Worm (Caenorhabditis elegans) whole organism, early embryonic: ENCODE measurements around the gene sri-60.

Source experiments
- B0310.2 ChIP-seq: sonication (generic microtip); optimal IDR thresholded peaks from 2 replicates; lab custom pipeline; 2016; ENCODE audit warnings: mild to moderate bottlenecking, missing genetic modification characterization, missing compliant biosample characterization
- F13C5.2 ChIP-seq: sonication (generic microtip); optimal IDR thresholded peaks from 2 replicates; lab custom pipeline; 2017; ENCODE audit warnings: mild to moderate bottlenecking, missing genetic modification characterization, inconsistent platforms, missing compliant biosample characterization
- aly-1 ChIP-seq: sonication (generic microtip); optimal IDR thresholded peaks from 2 replicates; lab custom pipeline; 2016; ENCODE audit warnings: missing genetic modification characterization, missing compliant biosample characterization
- ama-1 ChIP-seq: fragments of 150-350 bp; optimal IDR thresholded peaks from 2 replicates; lab custom pipeline; 2014
- ceh-13 ChIP-seq: fragments of 200-800 bp; sonication (Bioruptor generic); optimal IDR thresholded peaks from 2 replicates; lab custom pipeline; 2018; ENCODE audit warnings: mild to moderate bottlenecking, missing genetic modification characterization, missing compliant biosample characterization
- ceh-36 ChIP-seq: sonication (generic microtip); optimal IDR thresholded peaks from 2 replicates; lab custom pipeline; 2016; ENCODE audit warnings: missing genetic modification characterization, inconsistent platforms, missing compliant biosample characterization
- ets-7 ChIP-seq: sonication (generic microtip); optimal IDR thresholded peaks from 2 replicates; lab custom pipeline; 2016; ENCODE audit warnings: missing genotype, missing genetic modification characterization, missing compliant biosample characterization
- flt-1 ChIP-seq: fragments of 200-800 bp; sonication (Bioruptor generic); IDR thresholded peaks from 2 replicates; pipeline ENCODE4 v1.3.6; 2022; ENCODE audit warnings: missing genetic modification characterization, missing compliant biosample characterization
- hmbx-1 ChIP-seq: sonication (generic microtip); optimal IDR thresholded peaks from 2 replicates; lab custom pipeline; 2016; ENCODE audit warnings: mild to moderate bottlenecking, missing genetic modification characterization, missing compliant biosample characterization
- hmg-4 ChIP-seq: fragments of 200-800 bp; sonication (Bioruptor generic); optimal IDR thresholded peaks from 2 replicates; lab custom pipeline; 2018; ENCODE audit warnings: mild to moderate bottlenecking, missing genetic modification characterization, missing compliant biosample characterization
- hnd-1 ChIP-seq: sonication (generic microtip); optimal IDR thresholded peaks from 2 replicates; lab custom pipeline; 2016; ENCODE audit warnings: missing genetic modification characterization, missing compliant biosample characterization
- pes-1 ChIP-seq: fragments of 200-800 bp; sonication (Bioruptor generic); IDR thresholded peaks from 2 replicates; pipeline ENCODE4 v1.3.6; 2022; ENCODE audit warnings: missing genetic modification reagents, missing genetic modification characterization, missing compliant biosample characterization
- scrt-1 ChIP-seq: fragments of 200-800 bp; sonication (Bioruptor generic); IDR thresholded peaks from 2 replicates; pipeline ENCODE4 v1.3.6; 2022; ENCODE audit warnings: missing genetic modification characterization, missing compliant biosample characterization
- sea-1 ChIP-seq: fragments of 200-800 bp; sonication (Bioruptor generic); conservative IDR thresholded peaks from 2 replicates; pipeline ENCODE4 v1.3.6; 2022; ENCODE audit warnings: missing genetic modification characterization, missing compliant biosample characterization
- tbx-11 ChIP-seq: fragments of 200-800 bp; sonication (Bioruptor generic); IDR thresholded peaks from 2 replicates; pipeline ENCODE4 v1.3.6; 2022; ENCODE audit warnings: missing genetic modification characterization, missing compliant biosample characterization
- tbx-37 ChIP-seq: fragments of 200-800 bp; sonication (Bioruptor generic); conservative IDR thresholded peaks from 2 replicates; pipeline ENCODE4 v1.3.6; 2022; ENCODE audit warnings: missing genetic modification reagents, missing genetic modification characterization, missing compliant biosample characterization
- tra-4 ChIP-seq: sonication (generic microtip); optimal IDR thresholded peaks from 2 replicates; lab custom pipeline; 2017; ENCODE audit warnings: missing genetic modification characterization, missing compliant biosample characterization

The sri-60 gene

ce11 chrII:2725561-2725960, 22.9 kb upstream of the sri-60 start, which contains the start of the genes T05A8.11 and nep-2:
T05A8.11 (minus strand) TSS chrII:2725661.
nep-2 (minus strand) TSS chrII:2725752.
- TF ChIP-seq hmbx-1 (tag; lab: Kevin White, UChicago): no peak
- TF ChIP-seq tbx-11: no peak
- no peak for TF ChIP-seq ceh-36 (tag; lab: Kevin White, UChicago)

ce11 chrII:2721992-2722391, 19.3 kb upstream of the sri-60 start:
- no peak for TF ChIP-seq sea-1 (GFP tag; lab: Robert Waterston, UW)
- TF ChIP-seq pes-1 (GFP tag; lab: Robert Waterston, UW): no peak
- TF ChIP-seq hmg-4 (GFP tag; lab: Kevin White, UChicago): no peak
- no peak for TF ChIP-seq ets-7 (tag; lab: Kevin White, UChicago)
- no peak for TF ChIP-seq tra-4
- no peak for TF ChIP-seq tbx-11
- TF ChIP-seq scrt-1 (GFP tag; lab: Robert Waterston, UW): no peak

DNA sequence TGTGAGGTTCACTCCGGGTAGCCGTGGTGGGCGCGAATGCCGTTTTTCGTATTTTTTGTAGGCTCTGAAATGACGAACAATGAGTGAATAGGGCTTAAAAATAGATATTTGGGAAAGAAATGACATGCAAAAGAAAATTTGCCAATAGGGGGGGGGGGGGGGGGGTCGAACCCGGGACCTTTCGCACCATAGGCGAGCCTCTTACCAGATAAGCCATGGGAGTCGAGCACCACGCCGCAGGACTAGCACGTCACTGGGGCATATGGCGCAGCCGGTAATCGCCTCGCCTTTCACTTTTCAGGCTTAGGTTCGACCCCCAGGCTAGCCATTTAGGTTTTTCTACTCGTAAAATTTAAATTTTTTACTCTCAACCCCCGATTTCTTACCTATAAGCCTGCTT, 16.6 kb upstream of the sri-60 start:
- no peak for TF ChIP-seq tbx-37 (GFP tag; lab: Robert Waterston, UW)
- no peak for TF ChIP-seq hmg-4 (GFP tag; lab: Kevin White, UChicago)
- TF ChIP-seq scrt-1 (GFP tag; lab: Robert Waterston, UW): no peak
- TF ChIP-seq ama-1 (lab: Kevin White, UChicago): no peak
- TF ChIP-seq hmbx-1 (tag; lab: Kevin White, UChicago): no peak
- TF ChIP-seq F13C5.2: no peak
- no peak for TF ChIP-seq tbx-11
- no peak for TF ChIP-seq ceh-36 (tag; lab: Kevin White, UChicago)
- TF ChIP-seq B0310.2 (tag; lab: Kevin White, UChicago): no peak

- TF ChIP-seq tbx-11: no peak
- TF ChIP-seq ets-7 (tag; lab: Kevin White, UChicago): no peak
- no peak for TF ChIP-seq sea-1 (GFP tag; lab: Robert Waterston, UW)
- no peak for TF ChIP-seq ceh-36 (tag; lab: Kevin White, UChicago)
- no peak for TF ChIP-seq hmg-4 (GFP tag; lab: Kevin White, UChicago)
- TF ChIP-seq ama-1 (lab: Kevin White, UChicago): no peak
- no peak for TF ChIP-seq tra-4
- TF ChIP-seq aly-1 (tag; lab: Kevin White, UChicago): no peak
- no peak for TF ChIP-seq scrt-1 (GFP tag; lab: Robert Waterston, UW)
- no peak for TF ChIP-seq pes-1 (GFP tag; lab: Robert Waterston, UW)
- TF ChIP-seq flt-1: no peak
- no peak for TF ChIP-seq tbx-37 (GFP tag; lab: Robert Waterston, UW)
- no peak for TF ChIP-seq hmbx-1 (tag; lab: Kevin White, UChicago)
Measured at ce11 chrII:2717335-2717734, 14.7 kb upstream of the sri-60 start, which contains the start of gene T05A8.3. T05A8.3 (minus strand) TSS chrII:2717435.

- no peak for TF ChIP-seq aly-1 (tag; lab: Kevin White, UChicago)
- no peak for TF ChIP-seq hnd-1 (tag; lab: Kevin White, UChicago)
- no peak for TF ChIP-seq pes-1 (GFP tag; lab: Robert Waterston, UW)
- TF ChIP-seq ets-7 (tag; lab: Kevin White, UChicago): no peak
- no peak for TF ChIP-seq B0310.2 (tag; lab: Kevin White, UChicago)
- TF ChIP-seq flt-1: no peak
- TF ChIP-seq sea-1 (GFP tag; lab: Robert Waterston, UW): no peak
- TF ChIP-seq tra-4: no peak
- TF ChIP-seq ceh-36 (tag; lab: Kevin White, UChicago): no peak
- TF ChIP-seq tbx-37 (GFP tag; lab: Robert Waterston, UW): no peak
- no peak for TF ChIP-seq ceh-13 (GFP tag; lab: Kevin White, UChicago)
- no peak for TF ChIP-seq hmbx-1 (tag; lab: Kevin White, UChicago)
- TF ChIP-seq ama-1 (lab: Kevin White, UChicago): no peak
- no peak for TF ChIP-seq scrt-1 (GFP tag; lab: Robert Waterston, UW)
Measured at ce11 chrII:2710919-2711318, 8.3 kb upstream of the sri-60 start, which contains the start of gene T05A8.2. T05A8.2 (minus strand) TSS chrII:2711019.

DNA sequence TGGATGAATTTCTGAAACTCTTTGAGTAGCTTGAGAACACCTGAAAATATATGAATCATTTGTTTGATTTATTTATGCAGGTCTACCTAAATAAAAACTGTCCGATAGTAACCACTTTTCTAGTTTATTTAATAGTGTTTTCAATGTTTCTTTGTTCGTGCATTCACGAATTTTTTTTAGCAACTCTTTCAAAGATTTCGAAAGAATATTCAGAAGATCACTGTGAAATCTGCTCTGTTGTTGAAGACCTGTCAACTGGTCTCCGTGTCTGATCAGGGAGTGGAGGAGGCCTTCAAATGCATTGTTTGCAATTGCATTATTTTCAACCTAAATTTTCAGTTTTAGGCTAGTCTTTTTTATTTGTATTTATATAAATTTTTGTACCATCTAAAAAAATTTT, 7.3 kb upstream of the sri-60 start, which contains the start of gene T05A8.1:
T05A8.1 (minus strand) TSS at position 101 of the 400 bp plus-strand sequence.
- TF ChIP-seq ama-1 (lab: Kevin White, UChicago) (no peak), tbx-11 (no peak), sea-1 (GFP tag; lab: Robert Waterston, UW) (no peak), hmbx-1 (tag; lab: Kevin White, UChicago) (no peak), pes-1 (GFP tag; lab: Robert Waterston, UW) (no peak), tbx-37 (GFP tag; lab: Robert Waterston, UW) (no peak), tra-4 (no peak), scrt-1 (GFP tag; lab: Robert Waterston, UW) (no peak), ceh-36 (tag; lab: Kevin White, UChicago) (no peak), F13C5.2 (no peak), ets-7 (tag; lab: Kevin White, UChicago) (no peak), B0310.2 (tag; lab: Kevin White, UChicago) (no peak), hnd-1 (tag; lab: Kevin White, UChicago) (no peak), flt-1 (no peak), hmg-4 (GFP tag; lab: Kevin White, UChicago) (no peak), ceh-13 (GFP tag; lab: Kevin White, UChicago) (no peak), aly-1 (tag; lab: Kevin White, UChicago) (no peak)

- TF ChIP-seq sea-1 (GFP tag; lab: Robert Waterston, UW) (no peak), flt-1 (no peak), B0310.2 (tag; lab: Kevin White, UChicago) (no peak), tbx-11 (no peak), ceh-13 (GFP tag; lab: Kevin White, UChicago) (no peak), ama-1 (lab: Kevin White, UChicago) (no peak), hmbx-1 (tag; lab: Kevin White, UChicago) (no peak), F13C5.2 (no peak), ceh-36 (tag; lab: Kevin White, UChicago) (no peak), aly-1 (tag; lab: Kevin White, UChicago) (no peak), tra-4 (no peak), hnd-1 (tag; lab: Kevin White, UChicago) (no peak), pes-1 (GFP tag; lab: Robert Waterston, UW) (no peak), scrt-1 (GFP tag; lab: Robert Waterston, UW) (no peak), hmg-4 (GFP tag; lab: Kevin White, UChicago) (no peak), ets-7 (tag; lab: Kevin White, UChicago) (no peak), tbx-37 (GFP tag; lab: Robert Waterston, UW) (no peak)
Measured at ce11 chrII:2707872-2708271, 5.2 kb upstream of the sri-60 start, which contains the start of gene Y47G7B.2. Y47G7B.2 (minus strand) TSS chrII:2708014.
